Worm (Caenorhabditis elegans) whole organism, midembryonic: ENCODE results near the gene clec-47.

Experiments used
- T22C8.4 ChIP-seq: fragments of 200-800 bp; sonication (Bioruptor generic); IDR thresholded peaks from 2 replicates; pipeline ENCODE4 v1.3.6; 2022; ENCODE audit warnings: missing genetic modification characterization, missing compliant biosample characterization
- tab-1 ChIP-seq: fragments of 200-800 bp; sonication (Bioruptor generic); IDR thresholded peaks from 2 replicates; pipeline ENCODE4 v1.3.6; 2022; ENCODE audit warnings: missing genetic modification characterization, missing compliant biosample characterization
- ztf-23 ChIP-seq: fragments of 200-800 bp; sonication (Bioruptor generic); IDR thresholded peaks from 2 replicates; pipeline ENCODE4 v1.3.6; 2022; ENCODE audit warnings: missing genetic modification reagents, missing genetic modification characterization, missing compliant biosample characterization

ce11 chrV:15197955-15198354 is 22.4 kb downstream of the clec-47 start, which contains the start of gene srw-1:
- TF ChIP-seq ztf-23 (GFP tag; lab: Robert Waterston, UW) = no peak
- no peak for TF ChIP-seq tab-1 (GFP tag; lab: Robert Waterston, UW)
- TF ChIP-seq T22C8.4 (GFP tag; lab: Robert Waterston, UW) = no peak
